Worm (Caenorhabditis elegans) whole organism, L4 larva: ENCODE results near the gene immp-1.

Experiments used
- ceh-44 ChIP-seq: fragments of 200-800 bp; sonication (Bioruptor generic); IDR thresholded peaks from 2 replicates; pipeline ENCODE4 v1.3.6; 2022; ENCODE audit warnings: missing genetic modification reagents, missing genetic modification characterization, missing compliant biosample characterization
- mxl-2 ChIP-seq: fragments of 200-800 bp; sonication (Bioruptor generic); conservative IDR thresholded peaks from 2 replicates; pipeline ENCODE4 v1.3.6; 2022; ENCODE audit warnings: missing genetic modification reagents, missing genetic modification characterization, missing compliant biosample characterization
- vab-7 ChIP-seq: fragments of 200-800 bp; sonication (Bioruptor generic); IDR thresholded peaks from 2 replicates; pipeline ENCODE4 v1.3.6; 2022; ENCODE audit warnings: missing genetic modification reagents, missing genetic modification characterization, missing compliant biosample characterization

DNA sequence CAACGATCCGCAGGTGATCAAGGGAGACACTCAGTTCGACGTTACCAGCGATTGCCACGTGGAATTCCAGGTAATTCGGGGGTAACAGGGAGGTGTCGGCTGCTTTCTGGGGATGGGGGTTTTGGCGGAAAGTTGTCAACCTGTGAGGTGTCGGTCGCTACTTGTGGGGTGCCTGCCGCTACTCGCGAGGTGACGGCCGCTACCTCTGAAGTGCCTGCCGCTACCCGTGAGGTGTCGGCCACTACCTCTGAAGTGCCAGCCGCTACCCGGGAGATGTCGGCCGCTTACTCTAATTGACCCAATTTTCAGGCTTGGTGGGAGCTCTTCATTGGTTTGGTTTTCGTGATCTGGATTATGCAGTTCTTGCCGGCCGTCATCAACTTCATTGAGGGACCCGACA is 43.9 kb upstream of the immp-1 start:
- TF ChIP-seq vab-7 (no peak), mxl-2 (GFP tag; lab: Robert Waterston, UW) (no peak), ceh-44 (GFP tag; lab: Robert Waterston, UW) (no peak)
